Fruit fly (Drosophila melanogaster) whole organism, embryonic: ENCODE data around the gene plx.

Experiments used
- Atf-2 ChIP-seq: fragments of 200-800 bp; sonication (Bioruptor generic); optimal IDR thresholded peaks from 2 replicates; lab custom pipeline; 2016; ENCODE audit warnings: missing biosample characterization, missing genetic modification characterization
- CG11085 ChIP-seq: fragments of 200-800 bp; sonication (Bioruptor generic); IDR thresholded peaks from 2 replicates; pipeline ENCODE4 v1.3.6; 2022; ENCODE audit warnings: missing biosample characterization, missing genetic modification characterization
- CG14860 ChIP-seq: fragments of 200-800 bp; sonication (Bioruptor generic); IDR thresholded peaks from 3 replicates; pipeline ENCODE4 v1.3.6; 2022; ENCODE audit warnings: missing biosample characterization, missing genetic modification characterization; ENCODE audit not compliant: partially characterized antibody
- CG16779 ChIP-seq: fragments of 200-800 bp; sonication (Bioruptor generic); IDR thresholded peaks from 2 replicates; pipeline ENCODE4 v1.3.6; 2022; ENCODE audit warnings: missing biosample characterization, missing genetic modification characterization
- CG16815 ChIP-seq: fragments of 200-800 bp; sonication (Bioruptor generic); optimal IDR thresholded peaks from 3 replicates; lab custom pipeline; 2017; ENCODE audit warnings: missing biosample characterization, mild to moderate bottlenecking, missing genetic modification characterization
- CG16863 ChIP-seq: fragments of 200-800 bp; sonication (Bioruptor generic); optimal IDR thresholded peaks from 3 replicates; lab custom pipeline; 2016; ENCODE audit warnings: missing biosample characterization, missing genetic modification characterization
- CG17385 ChIP-seq: fragments of 200-800 bp; sonication (Bioruptor generic); optimal IDR thresholded peaks from 3 replicates; lab custom pipeline; 2018; ENCODE audit warnings: missing biosample characterization, mild to moderate bottlenecking, missing genetic modification characterization
- CG2875 ChIP-seq: fragments of 200-800 bp; sonication (Bioruptor generic); optimal IDR thresholded peaks from 2 replicates; lab custom pipeline; 2017; ENCODE audit warnings: missing biosample characterization, mild to moderate bottlenecking, missing genetic modification characterization, missing genetic modification reagents
- CG31441 ChIP-seq: fragments of 200-800 bp; sonication (Bioruptor generic); IDR thresholded peaks from 2 replicates; pipeline ENCODE4 v1.3.6; 2022; ENCODE audit warnings: missing biosample characterization, missing genetic modification characterization
- CG32772 ChIP-seq: fragments of 200-800 bp; sonication (Bioruptor generic); IDR thresholded peaks from 2 replicates; pipeline ENCODE4 v1.3.6; 2022; ENCODE audit warnings: missing biosample characterization, missing genetic modification characterization
- CG3281 ChIP-seq: fragments of 200-800 bp; sonication (Bioruptor generic); optimal IDR thresholded peaks from 3 replicates; lab custom pipeline; 2017; ENCODE audit warnings: missing biosample characterization, mild to moderate bottlenecking, missing genetic modification characterization
- CG34422 ChIP-seq: fragments of 200-800 bp; sonication (Bioruptor generic); IDR thresholded peaks from 3 replicates; pipeline ENCODE4 v1.3.6; 2022; ENCODE audit warnings: missing biosample characterization, missing genetic modification characterization
- CG7987 ChIP-seq: fragments of 200-800 bp; sonication (Bioruptor generic); optimal IDR thresholded peaks from 2 replicates; lab custom pipeline; 2018; ENCODE audit warnings: missing biosample characterization, mild to moderate bottlenecking, missing genetic modification characterization, moderate library complexity
- CG8478 ChIP-seq: fragments of >200 bp; optimal IDR thresholded peaks from 2 replicates; lab custom pipeline; 2018
- CG8765 ChIP-seq: fragments of 200-800 bp; sonication (Bioruptor generic); IDR thresholded peaks from 2 replicates; pipeline ENCODE4 v1.3.6; 2022; ENCODE audit warnings: missing biosample characterization, missing genetic modification characterization
- CG9932 ChIP-seq: fragments of 200-800 bp; sonication (Bioruptor generic); IDR thresholded peaks from 2 replicates; pipeline ENCODE4 v1.3.6; 2022; ENCODE audit warnings: missing biosample characterization, missing genetic modification characterization
- Camta ChIP-seq: fragments of 200-800 bp; sonication (Bioruptor generic); optimal IDR thresholded peaks from 2 replicates; lab custom pipeline; 2016; ENCODE audit warnings: missing biosample characterization, missing genetic modification characterization
- Chrac-16 ChIP-seq: fragments of 200-800 bp; sonication (Bioruptor generic); optimal IDR thresholded peaks from 3 replicates; lab custom pipeline; 2016; ENCODE audit warnings: missing biosample characterization, missing genetic modification characterization
- D19A ChIP-seq: fragments of 200-800 bp; optimal IDR thresholded peaks from 3 replicates; lab custom pipeline; 2019; ENCODE audit warnings: missing biosample characterization, mild to moderate bottlenecking, missing genetic modification characterization, moderate library complexity
- Dp ChIP-seq: fragments of 200-800 bp; sonication (Bioruptor generic); optimal IDR thresholded peaks from 2 replicates; lab custom pipeline; 2018; ENCODE audit warnings: missing biosample characterization, mild to moderate bottlenecking, missing genetic modification characterization, moderate library complexity
- E2f1 ChIP-seq: fragments of 200-800 bp; sonication (Bioruptor generic); IDR thresholded peaks from 2 replicates; pipeline ENCODE4 v1.3.6; 2022; ENCODE audit warnings: missing biosample characterization, missing genetic modification characterization
- E2f2 ChIP-seq: fragments of 200-800 bp; sonication (Bioruptor generic); IDR thresholded peaks from 2 replicates; pipeline ENCODE4 v1.3.6; 2022; ENCODE audit warnings: missing biosample characterization, missing genetic modification characterization
- H15 ChIP-seq: fragments of 200-800 bp; sonication (Bioruptor generic); IDR thresholded peaks from 3 replicates; pipeline ENCODE4 v1.3.6; 2022; ENCODE audit warnings: missing biosample characterization, missing genetic modification characterization
- HmgZ ChIP-seq: fragments of 200-800 bp; sonication (Bioruptor generic); optimal IDR thresholded peaks from 2 replicates; lab custom pipeline; 2018; ENCODE audit warnings: missing biosample characterization, mild to moderate bottlenecking, missing genetic modification characterization
- Jarid2 ChIP-seq: fragments of 200-800 bp; sonication (Bioruptor generic); optimal IDR thresholded peaks from 3 replicates; lab custom pipeline; 2017; ENCODE audit warnings: mild to moderate bottlenecking, missing biosample characterization, missing genetic modification reagents, missing genetic modification characterization
- Oaz ChIP-seq: fragments of 200-800 bp; sonication (Bioruptor generic); IDR thresholded peaks from 2 replicates; pipeline ENCODE4 v1.3.6; 2022; ENCODE audit warnings: missing biosample characterization, missing genetic modification characterization
- Sox100B ChIP-seq: fragments of 200-800 bp; sonication (Bioruptor generic); optimal IDR thresholded peaks from 3 replicates; lab custom pipeline; 2018; ENCODE audit warnings: missing biosample characterization, mild to moderate bottlenecking, missing genetic modification characterization
- Spps ChIP-seq: fragments of 200-800 bp; sonication (Bioruptor generic); optimal IDR thresholded peaks from 2 replicates; lab custom pipeline; 2018; ENCODE audit warnings: missing biosample characterization, mild to moderate bottlenecking, missing genetic modification characterization
- ci ChIP-seq: fragments of 200-800 bp; sonication (Bioruptor generic); IDR thresholded peaks from 3 replicates; pipeline ENCODE4 v1.3.6; 2022; ENCODE audit warnings: missing biosample characterization, missing genetic modification characterization
- dan ChIP-seq: fragments of 200-800 bp; sonication (Bioruptor generic); IDR thresholded peaks from 2 replicates; pipeline ENCODE4 v1.3.6; 2022; ENCODE audit warnings: missing biosample characterization, missing genetic modification characterization
- ems ChIP-seq: fragments of 200-800 bp; sonication (Bioruptor generic); optimal IDR thresholded peaks from 3 replicates; lab custom pipeline; 2016; ENCODE audit warnings: missing biosample characterization, missing genetic modification characterization
- ftz-f1 ChIP-seq: fragments of 200-800 bp; sonication (Bioruptor generic); optimal IDR thresholded peaks from 2 replicates; lab custom pipeline; 2016; ENCODE audit warnings: missing biosample characterization, missing genetic modification characterization
- gro ChIP-seq: fragments of 200-800 bp; sonication (Bioruptor generic); optimal IDR thresholded peaks from 2 replicates; lab custom pipeline; 2016; ENCODE audit warnings: missing biosample characterization, missing genetic modification characterization
- gt ChIP-seq: fragments of 200-800 bp; sonication (Bioruptor generic); IDR thresholded peaks from 2 replicates; pipeline ENCODE4 v1.3.6; 2022; ENCODE audit warnings: missing biosample characterization, missing genetic modification characterization
- knrl ChIP-seq: fragments of 200-800 bp; sonication (Bioruptor generic); IDR thresholded peaks from 3 replicates; pipeline ENCODE4 v1.3.6; 2022; ENCODE audit warnings: missing biosample characterization, missing genetic modification characterization; ENCODE audit not compliant: partially characterized antibody
- lbe ChIP-seq: fragments of 200-800 bp; sonication (Bioruptor generic); optimal IDR thresholded peaks from 2 replicates; lab custom pipeline; 2016; ENCODE audit warnings: missing biosample characterization, mild to moderate bottlenecking, missing genetic modification characterization
- lilli ChIP-seq: fragments of 200-800 bp; sonication (Bioruptor generic); optimal IDR thresholded peaks from 3 replicates; lab custom pipeline; 2016; ENCODE audit warnings: missing biosample characterization, missing genetic modification characterization
- lov ChIP-seq, 2 experiments: fragments of 200-800 bp in 1 of 2; fragments of >200 bp in 1 of 2; sonication (Bioruptor generic) in 1 of 2; IDR thresholded peaks in 1 of 2; optimal IDR thresholded peaks in 1 of 2; 2 replicates in 1 of 2; 3 replicates in 1 of 2; pipeline versions ENCODE4 v1.3.6 to Lab custom; 2017 to 2022; ENCODE audit warnings: missing biosample characterization in 1 of 2, missing genetic modification characterization in 1 of 2
- mirr ChIP-seq: fragments of 200-800 bp; sonication (Bioruptor generic); optimal IDR thresholded peaks from 3 replicates; lab custom pipeline; 2018; ENCODE audit warnings: missing biosample characterization, mild to moderate bottlenecking, missing genetic modification characterization
- nerfin-1 ChIP-seq: fragments of 200-800 bp; sonication (Bioruptor generic); optimal IDR thresholded peaks from 3 replicates; lab custom pipeline; 2019; ENCODE audit warnings: missing biosample characterization, mild to moderate bottlenecking, missing genetic modification characterization, moderate library complexity
- nom ChIP-seq: fragments of 200-800 bp; sonication (Bioruptor generic); optimal IDR thresholded peaks from 2 replicates; lab custom pipeline; 2017; ENCODE audit warnings: missing biosample characterization, missing genetic modification characterization, mild to moderate bottlenecking, moderate library complexity, missing genetic modification reagents
- pfk ChIP-seq: fragments of 200-800 bp; sonication (Bioruptor generic); optimal IDR thresholded peaks from 2 replicates; lab custom pipeline; 2018; ENCODE audit warnings: missing biosample characterization, mild to moderate bottlenecking, missing genetic modification characterization, moderate library complexity
- prd ChIP-seq, 3 experiments: fragments of >200 bp in 2 of 3; fragments of 200-800 bp in 1 of 3; sonication (Bioruptor generic) in 1 of 3; optimal IDR thresholded peaks in 2 of 3; IDR thresholded peaks in 1 of 3; 2 replicates in 2 of 3; 3 replicates in 1 of 3; pipeline versions ENCODE4 v1.3.6 to Lab custom; 2017 to 2022; ENCODE audit warnings: missing biosample characterization in 1 of 3, missing genetic modification characterization in 1 of 3
- pros ChIP-seq: fragments of 200-800 bp; sonication (Bioruptor generic); optimal IDR thresholded peaks from 3 replicates; lab custom pipeline; 2019; ENCODE audit warnings: missing biosample characterization, mild to moderate bottlenecking, missing genetic modification characterization, moderate library complexity
- sens-2 ChIP-seq: fragments of 200-800 bp; sonication (Bioruptor generic); IDR thresholded peaks from 2 replicates; pipeline ENCODE4 v1.3.6; 2022; ENCODE audit warnings: missing biosample characterization, missing genetic modification characterization
- slou ChIP-seq: fragments of 200-800 bp; sonication (Bioruptor generic); optimal IDR thresholded peaks from 3 replicates; lab custom pipeline; 2016; ENCODE audit warnings: missing biosample characterization, missing genetic modification characterization
- tio ChIP-seq: fragments of 200-800 bp; sonication (Bioruptor generic); optimal IDR thresholded peaks from 2 replicates; lab custom pipeline; 2017; ENCODE audit warnings: missing biosample characterization, missing genetic modification characterization, inconsistent platforms
- tll ChIP-seq, 2 experiments: fragments of 200-800 bp in 1 of 2; fragments of >200 bp in 1 of 2; sonication (Bioruptor generic) in 1 of 2; optimal IDR thresholded peaks; 2 replicates each; lab custom pipeline; 2017 to 2019; ENCODE audit warnings: missing biosample characterization in 2 of 2, missing genetic modification characterization in 2 of 2, mild to moderate bottlenecking in 1 of 2, moderate library complexity in 1 of 2

plx gene

DNA sequence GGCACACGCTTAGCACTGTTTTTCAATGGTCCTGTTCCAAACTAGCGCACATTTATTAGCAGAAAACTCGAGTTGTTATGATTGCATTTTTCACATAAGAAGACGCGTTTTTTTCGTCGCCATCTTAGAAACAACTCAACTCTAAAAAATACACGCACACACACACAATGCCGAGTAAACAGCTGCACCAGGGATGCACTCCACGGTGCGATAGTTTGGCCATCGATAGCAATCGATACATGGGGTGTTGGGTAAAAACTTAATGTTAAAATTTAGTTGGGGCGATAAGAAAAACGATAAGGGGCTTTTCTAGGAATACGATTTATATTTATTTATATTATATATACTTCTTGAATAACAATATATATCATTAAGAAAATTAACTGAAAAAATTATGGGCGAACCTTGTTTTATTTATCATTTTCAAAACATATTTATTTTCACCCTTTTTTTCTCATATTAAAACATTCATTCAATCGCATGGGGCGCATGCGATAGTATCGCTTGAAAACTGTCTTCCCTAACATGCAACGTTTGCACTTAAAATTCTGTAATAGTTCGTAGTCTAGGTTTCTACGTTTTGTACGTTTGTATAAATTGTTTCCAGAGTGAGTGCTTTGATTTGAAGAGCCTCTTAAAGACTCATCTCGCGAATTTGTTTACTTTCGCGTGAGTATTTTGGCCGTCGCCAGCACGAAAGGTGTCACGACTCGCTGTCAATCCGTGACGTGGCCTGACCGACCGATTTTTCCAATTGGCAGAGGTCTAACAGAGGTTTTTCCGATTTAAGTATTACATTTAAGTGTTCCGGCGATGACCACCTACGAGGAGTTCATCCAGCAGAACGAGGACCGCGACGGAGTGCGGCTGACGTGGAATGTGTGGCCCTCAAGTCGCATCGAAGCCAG lies 36.8 kb upstream of the plx start, which contains the start of the genes MTA1-like and Sec23 (continued):
- TF ChIP-seq CG16815: peak; percentile 38
- peak; percentile 98 for TF ChIP-seq knrl (GFP tag; lab: Robert Waterston, UW)
- no peak for TF ChIP-seq lov (optimal IDR thresholded peaks at IDR 0.05; lab: Kevin White, UChicago)
- TF ChIP-seq lov (GFP tag; IDR thresholded peaks at IDR 0.05; lab: Robert Waterston, UW): no peak
- peak; percentile 43 for TF ChIP-seq Chrac-16 (GFP tag; lab: Kevin White, UChicago)
- TF ChIP-seq slou: peak; percentile 43
- no peak for TF ChIP-seq E2f2 (GFP tag; lab: Robert Waterston, UW)
- TF ChIP-seq CG2875 (GFP tag; lab: Kevin White, UChicago): no peak
- no peak for TF ChIP-seq Oaz (GFP tag; lab: Robert Waterston, UW)
- peak; percentile 29 for TF ChIP-seq CG17385 (GFP tag; lab: Kevin White, UChicago)
- peak; percentile 17; the same call in 1 of the 3 replicates for TF ChIP-seq H15 (GFP tag; lab: Robert Waterston, UW)
- no peak for TF ChIP-seq CG8478 (lab: Kevin White, UChicago)
- TF ChIP-seq ftz-f1 (GFP tag; lab: Kevin White, UChicago): no peak
- no peak for TF ChIP-seq Atf-2 (GFP tag; lab: Kevin White, UChicago)
- no peak for TF ChIP-seq Camta (GFP tag; lab: Kevin White, UChicago)
- no peak for TF ChIP-seq gt (GFP tag; lab: Robert Waterston, UW)
- TF ChIP-seq pfk (GFP tag; lab: Kevin White, UChicago): no peak
- TF ChIP-seq CG3281 (GFP tag; lab: Kevin White, UChicago): peak; percentile 4
- peak; percentile 80 for TF ChIP-seq CG9932 (GFP tag; lab: Robert Waterston, UW)
- 0 out of 3 replicates have a peak, but pooled peaks have one; percentile 52 for TF ChIP-seq CG34422 (GFP tag; lab: Robert Waterston, UW)
- TF ChIP-seq tio: no peak
- TF ChIP-seq prd (optimal IDR thresholded peaks at IDR 0.05; lab: Kevin White, UChicago): no peak
- peak; percentile 52; the same call in 1 of the 3 replicates for TF ChIP-seq prd (GFP tag; IDR thresholded peaks at IDR 0.05; lab: Robert Waterston, UW)
- no peak for TF ChIP-seq CG16863 (GFP tag; lab: Kevin White, UChicago)
- no peak for TF ChIP-seq CG32772 (GFP tag; lab: Robert Waterston, UW)
- TF ChIP-seq CG31441 (GFP tag; lab: Robert Waterston, UW): peak; percentile 74
- TF ChIP-seq lbe: peak; percentile 54
- TF ChIP-seq HmgZ: peak; percentile 26
- TF ChIP-seq sens-2 (GFP tag; lab: Robert Waterston, UW): no peak
- TF ChIP-seq CG14860 (GFP tag; lab: Robert Waterston, UW): peak; percentile 95
- TF ChIP-seq mirr (GFP tag; lab: Kevin White, UChicago): no peak
- peak; percentile 97 for TF ChIP-seq pros
- no peak for TF ChIP-seq ems (GFP tag; lab: Kevin White, UChicago)
- no peak for TF ChIP-seq dan
- peak; percentile 67 for TF ChIP-seq Sox100B (GFP tag; lab: Kevin White, UChicago)
- no peak for TF ChIP-seq CG16779 (GFP tag; lab: Robert Waterston, UW)
- TF ChIP-seq nom: no peak
- TF ChIP-seq gro: no peak
- TF ChIP-seq ci (GFP tag; lab: Robert Waterston, UW): no peak
- TF ChIP-seq Dp (GFP tag; lab: Kevin White, UChicago): peak; percentile 5
- no peak for TF ChIP-seq Jarid2
- peak; percentile 65 for TF ChIP-seq lilli (GFP tag; lab: Kevin White, UChicago)
- TF ChIP-seq CG8765 (GFP tag; lab: Robert Waterston, UW): no peak; the same call in 1 of the 2 replicates
- peak; percentile 36 for TF ChIP-seq D19A (tag; lab: Kevin White, UChicago)
- no peak for TF ChIP-seq E2f1 (GFP tag; lab: Robert Waterston, UW)
- no peak for TF ChIP-seq CG11085 (GFP tag; lab: Robert Waterston, UW)
- no peak for TF ChIP-seq CG7987 (GFP tag; lab: Kevin White, UChicago)
- peak; percentile 9 for TF ChIP-seq nerfin-1 (tag; lab: Kevin White, UChicago)
- no peak for TF ChIP-seq Spps (tag; lab: Kevin White, UChicago)
- TF ChIP-seq tll (GFP tag; optimal IDR thresholded peaks at IDR 0.05; lab: Kevin White, UChicago): no peak
